Worm (Caenorhabditis elegans): ENCODE measurements around the gene cln-3.3.
A peak's percentile ranks its signal among the peaks of the same experiment; 100 is the strongest.

The cln-3.3 gene

DNA sequence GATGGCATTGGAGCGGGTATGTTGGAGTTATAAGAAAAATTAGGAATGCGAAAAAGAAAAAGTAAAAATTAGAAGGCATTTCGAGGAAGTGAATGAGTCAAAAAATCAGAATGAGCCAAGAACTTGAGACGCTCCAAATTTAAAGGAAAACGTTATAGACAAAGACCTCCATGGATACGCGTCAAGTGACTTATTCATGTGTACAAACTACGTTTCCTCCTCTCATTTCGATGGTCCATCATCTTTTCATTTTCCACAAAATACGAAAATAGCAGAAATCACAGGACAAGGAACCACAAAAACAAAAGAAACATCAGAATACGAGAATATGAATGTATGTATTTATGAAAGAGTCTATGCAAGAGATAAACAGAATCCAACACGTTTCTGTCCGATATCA is 41.6 kb upstream of the cln-3.3 start, which contains the start of gene F28A12.3:
Gene F28A12.3 (minus strand): TSS at position 101 of the 400 bp plus-strand sequence.
- TF ChIP-seq nhr-120 (GFP tag; IDR thresholded peaks at IDR 0.05) (no peak), F37B4.10 (GFP tag; IDR thresholded peaks at IDR 0.05) (no peak), mel-28 (tag; optimal IDR thresholded peaks at IDR 0.05; ENCODE audit: borderline replicate concordance) (no peak), pha-4 (tag; optimal IDR thresholded peaks at IDR 0.05) (no peak), sptf-2 (GFP tag; optimal IDR thresholded peaks at IDR 0.05) (no peak), Y56A3A.18 (GFP tag; IDR thresholded peaks at IDR 0.05) (no peak), zfh-2 (GFP tag; conservative IDR thresholded peaks at IDR 0.05) (no peak), mxl-1 (tag; optimal IDR thresholded peaks at IDR 0.05) (no peak), nfya-1 (tag; optimal IDR thresholded peaks at IDR 0.05; ENCODE audit: borderline replicate concordance, insufficient read depth) (no peak), bed-1 (GFP tag; IDR thresholded peaks at IDR 0.05) (no peak), snpc-1.1 (tag; optimal IDR thresholded peaks at IDR 0.05; ENCODE audit: insufficient read depth) (no peak)

DNA sequence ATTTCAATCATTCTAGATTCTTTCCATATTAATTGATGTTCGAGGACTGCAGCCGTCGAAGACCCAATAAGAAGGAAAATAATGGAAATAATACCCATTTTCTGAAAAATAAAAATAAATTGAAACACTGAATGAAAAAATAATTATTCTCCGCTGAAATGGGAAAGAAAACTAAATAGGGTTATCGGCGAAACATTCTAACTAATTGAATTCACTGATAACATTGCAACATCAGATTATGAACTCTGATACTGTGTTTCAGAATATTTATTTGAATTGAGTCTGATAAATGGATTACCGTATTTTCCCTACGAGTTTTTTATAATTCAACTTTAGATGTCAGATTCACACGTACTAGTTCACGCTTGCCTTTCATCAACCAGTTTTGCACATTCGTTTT is 39.8 kb upstream of the cln-3.3 start, which contains the start of gene asp-13:
Gene asp-13 (minus strand): TSS at position 101 of the 400 bp plus-strand sequence.
- no peak for TF ChIP-seq ets-4 (GFP tag; optimal IDR thresholded peaks at IDR 0.05)
- peak; percentile 12 for TF ChIP-seq nhr-80 (tag; optimal IDR thresholded peaks at IDR 0.05)

DNA sequence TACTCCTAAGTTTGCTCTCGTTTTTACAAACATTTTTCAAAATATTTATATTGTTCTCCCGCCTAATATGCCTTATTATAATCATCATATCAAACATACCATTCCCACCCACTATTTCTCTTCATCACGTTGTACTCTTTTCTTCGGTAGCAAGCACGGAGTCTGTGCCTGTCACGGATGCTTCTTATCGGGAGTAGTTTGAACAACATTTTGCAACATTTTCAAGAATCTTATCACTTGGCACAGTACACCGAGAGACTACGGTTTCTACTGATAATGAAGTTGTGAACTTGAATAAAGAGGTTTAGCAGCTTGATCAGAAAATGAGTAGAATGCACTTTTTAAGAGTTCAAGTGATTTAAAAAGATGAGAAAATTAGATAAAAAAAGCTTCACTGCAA is 34.6 kb upstream of the cln-3.3 start:
- TF ChIP-seq nhr-80 (tag; optimal IDR thresholded peaks at IDR 0.05) (peak; percentile 93), dox-1 (GFP tag; IDR thresholded peaks at IDR 0.05) (peak; percentile 17; the same call in 1 of the 2 replicates), K12H6.12 (tag; optimal IDR thresholded peaks at IDR 0.05) (no peak)

DNA sequence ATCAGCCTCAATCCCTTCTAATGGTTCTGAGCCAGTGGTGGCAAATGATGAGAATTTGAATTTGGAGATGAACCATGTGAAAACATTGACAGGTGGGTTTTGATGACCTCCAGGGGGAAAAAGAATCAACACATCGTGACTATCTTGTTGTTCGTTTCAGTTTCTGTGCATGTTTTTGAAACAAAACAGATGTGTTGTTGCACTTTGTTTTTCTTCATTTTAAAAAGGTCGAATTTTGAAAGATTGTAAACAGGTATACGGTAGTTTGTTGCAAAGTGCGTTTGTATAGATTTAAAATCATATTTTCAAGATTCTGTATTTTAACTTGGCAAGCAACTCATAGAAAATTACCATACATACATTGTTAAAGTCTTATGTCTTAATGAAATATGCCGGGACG is 32.5 kb upstream of the cln-3.3 start:
- TF ChIP-seq C06A6.2 (GFP tag; conservative IDR thresholded peaks at IDR 0.05) (no peak), nfya-2 (GFP tag; IDR thresholded peaks at IDR 0.05) (no peak), C17E4.6 (GFP tag; IDR thresholded peaks at IDR 0.05) (no peak), lsl-1 (GFP tag; optimal IDR thresholded peaks at IDR 0.05) (no peak), him-1 (tag; optimal IDR thresholded peaks at IDR 0.05) (no peak), mes-4 (tag; optimal IDR thresholded peaks at IDR 0.05) (no peak), gei-17 (GFP tag; optimal IDR thresholded peaks at IDR 0.05) (no peak), madf-3 (GFP tag; IDR thresholded peaks at IDR 0.05) (no peak), rpc-1 (optimal IDR thresholded peaks at IDR 0.05) (no peak), rpc-1 (tag; optimal IDR thresholded peaks at IDR 0.05) (no peak), zim-3 (tag; optimal IDR thresholded peaks at IDR 0.05) (no peak), efl-1 (GFP tag; optimal IDR thresholded peaks at IDR 0.05) (no peak), F33H1.4 (GFP tag; IDR thresholded peaks at IDR 0.05) (no peak), ekl-4 (GFP tag; IDR thresholded peaks at IDR 0.05) (no peak), mcd-1 (GFP tag; IDR thresholded peaks at IDR 0.05) (no peak), snpc-3.4 (tag; optimal IDR thresholded peaks at IDR 0.05) (no peak), attf-6 (GFP tag; IDR thresholded peaks at IDR 0.05) (no peak), ets-4 (GFP tag; optimal IDR thresholded peaks at IDR 0.05) (no peak), ceh-40 (GFP tag; IDR thresholded peaks at IDR 0.05) (no peak), K12H6.12 (tag; optimal IDR thresholded peaks at IDR 0.05) (no peak)
